Worm (Caenorhabditis elegans) whole organism, L3 larva: ENCODE results near the gene sru-27.

ENCODE experiments used
- R02D3.7 ChIP-seq: fragments of 150-350 bp; optimal IDR thresholded peaks from 2 replicates; lab custom pipeline; 2014; ENCODE audit warnings: missing biosample characterization, missing genetic modification characterization
- jun-1 ChIP-seq: fragments of 150-350 bp; optimal IDR thresholded peaks from 2 replicates; lab custom pipeline; 2014; ENCODE audit warnings: missing biosample characterization, missing genetic modification reagents, missing genetic modification characterization
- nhr-12 ChIP-seq: fragments of 150-350 bp; optimal IDR thresholded peaks from 2 replicates; lab custom pipeline; 2014; ENCODE audit warnings: missing biosample characterization, missing genetic modification characterization
- nhr-25 ChIP-seq: sonication (generic microtip); optimal IDR thresholded peaks from 2 replicates; lab custom pipeline; 2017; ENCODE audit warnings: missing biosample characterization, missing genetic modification characterization
- unc-62 ChIP-seq: fragments of 150-350 bp; sonication (generic microtip); optimal IDR thresholded peaks from 4 replicates; lab custom pipeline; 2014; ENCODE audit warnings: missing biosample characterization, missing genetic modification reagents, missing genetic modification characterization

ce11 chrV:1531159-1531558 lies 31.9 kb downstream of the sru-27 start, which contains the start of gene K02H11.4:
- TF ChIP-seq nhr-12 (tag; lab: Kevin White, UChicago) (no peak), R02D3.7 (tag; lab: Kevin White, UChicago) (no peak), nhr-25 (tag; lab: Kevin White, UChicago) (no peak), jun-1 (tag; lab: Kevin White, UChicago) (no peak), unc-62 (GFP tag; lab: Kevin White, UChicago) (no peak)
